Fruit fly (Drosophila melanogaster) whole organism: ENCODE data around the gene Pus7.

Experiments used
- CG8478 ChIP-seq: fragments of >200 bp; optimal IDR thresholded peaks from 2 replicates; lab custom pipeline; 2018; ENCODE audit warnings: inconsistent platforms
- EcR ChIP-seq, 2 experiments: fragments of >200 bp; optimal IDR thresholded peaks; 2 replicates each; lab custom pipeline; 2017; ENCODE audit warnings: missing biosample characterization in 2 of 2, missing genetic modification characterization in 2 of 2, missing genetic modification reagents in 2 of 2
- pan ChIP-seq: fragments of >200 bp; optimal IDR thresholded peaks from 2 replicates; lab custom pipeline; 2017

DNA sequence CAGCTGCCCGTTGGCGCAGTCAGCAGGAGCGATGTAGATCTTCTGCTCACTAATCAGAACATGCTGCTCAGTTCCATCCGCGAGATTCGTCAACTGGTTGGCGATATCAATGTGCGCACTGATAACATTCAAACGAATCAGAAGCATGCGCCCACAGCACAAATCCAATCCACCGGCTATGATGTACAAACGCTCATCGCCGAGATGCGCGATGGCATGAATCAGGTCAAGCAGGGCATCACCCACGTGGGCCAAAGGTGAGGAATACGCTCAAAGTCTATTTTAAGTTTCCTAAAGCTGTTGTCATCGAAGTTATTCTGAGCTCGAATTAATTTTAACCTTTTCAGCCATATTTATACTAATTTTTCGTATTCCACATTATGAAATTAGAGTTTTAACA is 26.6 kb downstream of the Pus7 start:
- TF ChIP-seq EcR (GFP tag; optimal IDR thresholded peaks at IDR 0.05; lab: Kevin White, UChicago) = no peak
- no peak for TF ChIP-seq CG8478 (lab: Kevin White, UChicago)
- TF ChIP-seq pan = no peak
